Fruit fly (Drosophila melanogaster) whole organism, embryonic: ENCODE results near the gene CG34026.

Experiments
- CG10209 ChIP-seq: fragments of 200-800 bp; sonication (Bioruptor generic); optimal IDR thresholded peaks from 3 replicates; lab custom pipeline; 2017; ENCODE audit warnings: missing biosample characterization, mild to moderate bottlenecking, missing genetic modification characterization, missing genetic modification reagents
- CG10543 ChIP-seq: fragments of 200-800 bp; sonication (Bioruptor generic); optimal IDR thresholded peaks from 3 replicates; lab custom pipeline; 2017; ENCODE audit warnings: missing biosample characterization, mild to moderate bottlenecking, missing genetic modification characterization, moderate library complexity
- CG11696 ChIP-seq: fragments of 200-800 bp; sonication (Bioruptor generic); IDR thresholded peaks from 2 replicates; pipeline ENCODE4 v1.3.6; 2022; ENCODE audit warnings: missing biosample characterization, missing genetic modification characterization
- CG12219 ChIP-seq: fragments of 200-800 bp; sonication (Bioruptor generic); optimal IDR thresholded peaks from 3 replicates; lab custom pipeline; 2018; ENCODE audit warnings: missing biosample characterization, mild to moderate bottlenecking, missing genetic modification characterization
- CG12299 ChIP-seq: fragments of 200-800 bp; sonication (Bioruptor generic); optimal IDR thresholded peaks from 2 replicates; lab custom pipeline; 2018; ENCODE audit warnings: missing biosample characterization, mild to moderate bottlenecking, missing genetic modification characterization
- CG13424 ChIP-seq: fragments of 200-800 bp; sonication (Bioruptor generic); optimal IDR thresholded peaks from 2 replicates; lab custom pipeline; 2019; ENCODE audit warnings: missing biosample characterization, mild to moderate bottlenecking, missing genetic modification characterization, moderate library complexity
- CG14014 ChIP-seq: fragments of 200-800 bp; sonication (Bioruptor generic); IDR thresholded peaks from 2 replicates; pipeline ENCODE4 v1.3.6; 2022; ENCODE audit warnings: missing biosample characterization, missing genetic modification characterization
- CG15601 ChIP-seq: fragments of 200-800 bp; sonication (Bioruptor generic); optimal IDR thresholded peaks from 3 replicates; lab custom pipeline; 2019; ENCODE audit warnings: missing biosample characterization, mild to moderate bottlenecking, missing genetic modification characterization, moderate library complexity
- CG17385 ChIP-seq: fragments of 200-800 bp; sonication (Bioruptor generic); optimal IDR thresholded peaks from 3 replicates; lab custom pipeline; 2018; ENCODE audit warnings: missing biosample characterization, mild to moderate bottlenecking, missing genetic modification characterization
- CG17802 ChIP-seq: fragments of 200-800 bp; sonication (Bioruptor generic); optimal IDR thresholded peaks from 2 replicates; lab custom pipeline; 2018; ENCODE audit warnings: missing biosample characterization, mild to moderate bottlenecking, missing genetic modification characterization, moderate library complexity
- CG1832 ChIP-seq: fragments of 200-800 bp; sonication (Bioruptor generic); optimal IDR thresholded peaks from 2 replicates; lab custom pipeline; 2017; ENCODE audit warnings: missing biosample characterization, mild to moderate bottlenecking, missing genetic modification characterization, inconsistent platforms
- CG18599 ChIP-seq: fragments of 200-800 bp; sonication (Bioruptor generic); optimal IDR thresholded peaks from 3 replicates; lab custom pipeline; 2017; ENCODE audit warnings: missing biosample characterization, missing genetic modification characterization, mild to moderate bottlenecking, moderate library complexity, missing genetic modification reagents
- CG2116 ChIP-seq: fragments of 200-800 bp; sonication (Bioruptor generic); optimal IDR thresholded peaks from 3 replicates; lab custom pipeline; 2018; ENCODE audit warnings: missing biosample characterization, mild to moderate bottlenecking, missing genetic modification characterization
- CG31365 ChIP-seq: fragments of 200-800 bp; sonication (Bioruptor generic); optimal IDR thresholded peaks from 2 replicates; lab custom pipeline; 2018; ENCODE audit warnings: missing biosample characterization, mild to moderate bottlenecking, missing genetic modification characterization
- CG33213 ChIP-seq: fragments of 200-800 bp; sonication (Bioruptor generic); optimal IDR thresholded peaks from 3 replicates; lab custom pipeline; 2016; ENCODE audit warnings: missing biosample characterization, missing genetic modification characterization
- CG34224 ChIP-seq: fragments of 200-800 bp; sonication (Bioruptor generic); IDR thresholded peaks from 3 replicates; pipeline ENCODE4 v1.3.6; 2022; ENCODE audit warnings: missing biosample characterization, missing genetic modification characterization; ENCODE audit not compliant: partially characterized antibody
- CG8924 ChIP-seq: fragments of 200-800 bp; optimal IDR thresholded peaks from 3 replicates; lab custom pipeline; 2019; ENCODE audit warnings: missing biosample characterization, mild to moderate bottlenecking, missing genetic modification characterization, moderate library complexity
- CkIIα-i1 ChIP-seq: fragments of 200-800 bp; sonication (Bioruptor generic); IDR thresholded peaks from 2 replicates; pipeline ENCODE4 v1.3.6; 2022; ENCODE audit warnings: missing biosample characterization, missing genetic modification characterization
- Deaf1 ChIP-seq: fragments of 200-800 bp; optimal IDR thresholded peaks from 3 replicates; lab custom pipeline; 2019; ENCODE audit warnings: missing biosample characterization, mild to moderate bottlenecking, missing genetic modification characterization, moderate library complexity
- Fer3 ChIP-seq: fragments of 200-800 bp; sonication (Bioruptor generic); optimal IDR thresholded peaks from 2 replicates; lab custom pipeline; 2018; ENCODE audit warnings: missing biosample characterization, mild to moderate bottlenecking, missing genetic modification characterization, moderate library complexity
- HLHmδ ChIP-seq: fragments of 200-800 bp; sonication (Bioruptor generic); optimal IDR thresholded peaks from 2 replicates; lab custom pipeline; 2018; ENCODE audit warnings: missing biosample characterization, mild to moderate bottlenecking, missing genetic modification characterization, moderate library complexity
- MESR4 ChIP-seq: fragments of 200-800 bp; sonication (Bioruptor generic); optimal IDR thresholded peaks from 2 replicates; lab custom pipeline; 2018; ENCODE audit warnings: missing biosample characterization, mild to moderate bottlenecking, missing genetic modification characterization, moderate library complexity
- Meics ChIP-seq: fragments of 200-800 bp; sonication (Bioruptor generic); optimal IDR thresholded peaks from 2 replicates; lab custom pipeline; 2017; ENCODE audit warnings: missing biosample characterization, mild to moderate bottlenecking, missing genetic modification characterization
- NC2α ChIP-seq: fragments of 200-800 bp; sonication (Bioruptor generic); optimal IDR thresholded peaks from 2 replicates; lab custom pipeline; 2016; ENCODE audit warnings: missing biosample characterization, missing genetic modification characterization
- NC2β ChIP-seq: fragments of 200-800 bp; sonication (Bioruptor generic); optimal IDR thresholded peaks from 2 replicates; lab custom pipeline; 2016; ENCODE audit warnings: missing biosample characterization, missing genetic modification characterization
- Scr ChIP-seq: fragments of 200-800 bp; sonication (Bioruptor generic); IDR thresholded peaks from 2 replicates; pipeline ENCODE4 v1.3.6; 2022; ENCODE audit warnings: missing biosample characterization, missing genetic modification characterization; ENCODE audit not compliant: partially characterized antibody
- Trl ChIP-seq, 3 experiments: fragments of >200 bp in 2 of 3; fragments of 200-800 bp in 1 of 3; sonication (Bioruptor generic) in 1 of 3; optimal IDR thresholded peaks; 2 replicates in 1 of 3; 3 replicates in 2 of 3; lab custom pipeline; 2016 to 2017; ENCODE audit warnings: missing biosample characterization in 1 of 3, missing genetic modification characterization in 1 of 3
- Xrp1 ChIP-seq: fragments of 200-800 bp; sonication (Bioruptor generic); IDR thresholded peaks from 2 replicates; pipeline ENCODE4 v1.3.6; 2022; ENCODE audit warnings: missing biosample characterization, missing genetic modification characterization
- bsh ChIP-seq, 2 experiments: fragments of 200-800 bp; sonication (Bioruptor generic); optimal IDR thresholded peaks; 2 replicates each; lab custom pipeline; 2017 to 2018; ENCODE audit warnings: mild to moderate bottlenecking in 2 of 2, missing biosample characterization in 2 of 2, missing genetic modification characterization in 2 of 2, moderate library complexity in 1 of 2
- corto ChIP-seq: fragments of 200-800 bp; sonication (Bioruptor generic); optimal IDR thresholded peaks from 2 replicates; lab custom pipeline; 2016; ENCODE audit warnings: missing biosample characterization, mild to moderate bottlenecking, missing genetic modification characterization, moderate library complexity
- crol ChIP-seq: fragments of 200-800 bp; sonication (Bioruptor generic); IDR thresholded peaks from 2 replicates; pipeline ENCODE4 v1.3.6; 2022; ENCODE audit warnings: missing biosample characterization, missing genetic modification characterization
- crp ChIP-seq, 2 experiments: fragments of 200-800 bp; sonication (Bioruptor generic); optimal IDR thresholded peaks; 2 replicates in 1 of 2; 3 replicates in 1 of 2; lab custom pipeline; 2017; ENCODE audit warnings: missing biosample characterization in 2 of 2, missing genetic modification characterization in 2 of 2, mild to moderate bottlenecking in 1 of 2, moderate library complexity in 1 of 2
- da ChIP-seq: fragments of 200-800 bp; sonication (Bioruptor generic); optimal IDR thresholded peaks from 2 replicates; lab custom pipeline; 2016; ENCODE audit warnings: missing biosample characterization, missing genetic modification characterization
- fd96Cb ChIP-seq: fragments of 200-800 bp; sonication (Bioruptor generic); optimal IDR thresholded peaks from 2 replicates; lab custom pipeline; 2018; ENCODE audit warnings: missing biosample characterization, mild to moderate bottlenecking, missing genetic modification characterization, moderate library complexity
- gsb ChIP-seq: fragments of 200-800 bp; sonication (Bioruptor generic); IDR thresholded peaks from 2 replicates; pipeline ENCODE4 v1.3.6; 2022; ENCODE audit warnings: missing biosample characterization, missing genetic modification characterization
- hbn ChIP-seq: fragments of 200-800 bp; sonication (Bioruptor generic); IDR thresholded peaks from 2 replicates; pipeline ENCODE4 v1.3.6; 2022; ENCODE audit warnings: missing biosample characterization, missing genetic modification characterization; ENCODE audit not compliant: partially characterized antibody
- klu ChIP-seq: fragments of 200-800 bp; sonication (Bioruptor generic); IDR thresholded peaks from 2 replicates; pipeline ENCODE4 v1.3.6; 2022; ENCODE audit warnings: missing biosample characterization, missing genetic modification characterization
- lov ChIP-seq, 2 experiments: fragments of 200-800 bp in 1 of 2; fragments of >200 bp in 1 of 2; sonication (Bioruptor generic) in 1 of 2; IDR thresholded peaks in 1 of 2; optimal IDR thresholded peaks in 1 of 2; 2 replicates in 1 of 2; 3 replicates in 1 of 2; pipeline versions ENCODE4 v1.3.6 to Lab custom; 2017 to 2022; ENCODE audit warnings: missing biosample characterization in 1 of 2, missing genetic modification characterization in 1 of 2
- maf-S ChIP-seq: fragments of 200-800 bp; sonication (Bioruptor generic); optimal IDR thresholded peaks from 2 replicates; lab custom pipeline; 2016; ENCODE audit warnings: missing biosample characterization, missing genetic modification characterization
- pan ChIP-seq, 4 experiments: fragments of >200 bp in 3 of 4; fragments of 200-800 bp in 1 of 4; sonication (Bioruptor generic) in 1 of 4; optimal IDR thresholded peaks in 3 of 4; IDR thresholded peaks in 1 of 4; 2 replicates each; pipeline versions ENCODE4 v1.3.6 to Lab custom; 2017 to 2022; ENCODE audit warnings: missing biosample characterization in 2 of 4, missing genetic modification characterization in 2 of 4, mixed read lengths in 1 of 4
- pb ChIP-seq: fragments of 200-800 bp; sonication (Bioruptor generic); optimal IDR thresholded peaks from 3 replicates; lab custom pipeline; 2016; ENCODE audit warnings: missing biosample characterization, missing genetic modification characterization
- peb ChIP-seq: fragments of 200-800 bp; sonication (Bioruptor generic); IDR thresholded peaks from 2 replicates; pipeline ENCODE4 v1.3.6; 2022; ENCODE audit warnings: missing biosample characterization, missing genetic modification characterization
- pros ChIP-seq: fragments of 200-800 bp; sonication (Bioruptor generic); optimal IDR thresholded peaks from 3 replicates; lab custom pipeline; 2019; ENCODE audit warnings: missing biosample characterization, mild to moderate bottlenecking, missing genetic modification characterization, moderate library complexity
- ranshi ChIP-seq: fragments of 200-800 bp; sonication (Bioruptor generic); IDR thresholded peaks from 2 replicates; pipeline ENCODE4 v1.3.6; 2022; ENCODE audit warnings: missing biosample characterization, missing genetic modification characterization
- seq ChIP-seq: fragments of 200-800 bp; sonication (Bioruptor generic); IDR thresholded peaks from 2 replicates; pipeline ENCODE4 v1.3.6; 2022; ENCODE audit warnings: missing biosample characterization, missing genetic modification characterization
- unc-4 ChIP-seq: fragments of 200-800 bp; sonication (Bioruptor generic); IDR thresholded peaks from 2 replicates; pipeline ENCODE4 v1.3.6; 2022; ENCODE audit warnings: missing biosample characterization, missing genetic modification characterization; ENCODE audit not compliant: partially characterized antibody
- zen ChIP-seq: fragments of 200-800 bp; sonication (Bioruptor generic); optimal IDR thresholded peaks from 3 replicates; lab custom pipeline; 2018; ENCODE audit warnings: missing biosample characterization, mild to moderate bottlenecking, missing genetic modification characterization, moderate library complexity
- zfh2 ChIP-seq: fragments of 200-800 bp; sonication (Bioruptor generic); optimal IDR thresholded peaks from 2 replicates; lab custom pipeline; 2016; ENCODE audit warnings: missing biosample characterization, missing genetic modification characterization

Gene CG34026

dm6 chrX:9497123-9497522, 36.5 kb upstream of the CG34026 start (continued):
- TF ChIP-seq CG15601 (tag; lab: Kevin White, UChicago) = no peak
- TF ChIP-seq Trl (optimal IDR thresholded peaks at IDR 0.05; lab: Kevin White, UChicago) = peak; percentile 42 to 65
- no peak for TF ChIP-seq Trl (GFP tag; optimal IDR thresholded peaks at IDR 0.05; lab: Kevin White, UChicago)
- TF ChIP-seq Meics (GFP tag; lab: Kevin White, UChicago) = no peak
- no peak for TF ChIP-seq CG17802
- TF ChIP-seq pb (GFP tag; lab: Kevin White, UChicago) = no peak
- no peak for TF ChIP-seq gsb (GFP tag; lab: Robert Waterston, UW)
- TF ChIP-seq CkIIα-i1 = no peak
- no peak for TF ChIP-seq pan (optimal IDR thresholded peaks at IDR 0.05; lab: Kevin White, UChicago)
- no peak for TF ChIP-seq pan (GFP tag; optimal IDR thresholded peaks at IDR 0.05 in 1 of 2, IDR thresholded peaks at IDR 0.05 in 1 of 2)
- TF ChIP-seq Deaf1 (tag; lab: Kevin White, UChicago) = no peak
- no peak for TF ChIP-seq MESR4 (GFP tag; lab: Kevin White, UChicago)
- no peak for TF ChIP-seq fd96Cb (tag; lab: Kevin White, UChicago)
- TF ChIP-seq seq (GFP tag; lab: Robert Waterston, UW) = no peak
- TF ChIP-seq Xrp1 (GFP tag; lab: Robert Waterston, UW) = no peak
- TF ChIP-seq zen (tag; lab: Kevin White, UChicago) = peak; percentile 84
- 0 out of 3 replicates have a peak, but pooled peaks have one; percentile 16 for TF ChIP-seq CG34224 (GFP tag; lab: Robert Waterston, UW)
- TF ChIP-seq crp (GFP tag; optimal IDR thresholded peaks at IDR 0.05; lab: Kevin White, UChicago) = no peak
- TF ChIP-seq crol (GFP tag; lab: Robert Waterston, UW) = peak; percentile 39; the same call in 1 of the 2 replicates
- TF ChIP-seq CG10543 = no peak
- no peak for TF ChIP-seq corto (GFP tag; lab: Kevin White, UChicago)
- no peak for TF ChIP-seq CG10209
- TF ChIP-seq CG1832 (GFP tag; lab: Kevin White, UChicago) = peak; percentile 89
- no peak for TF ChIP-seq CG11696 (GFP tag; lab: Robert Waterston, UW)
- no peak for TF ChIP-seq CG13424 (tag; lab: Kevin White, UChicago)
- TF ChIP-seq CG12299 = no peak
- TF ChIP-seq CG31365 (tag; lab: Kevin White, UChicago) = no peak
- peak; percentile 17 for TF ChIP-seq CG8924
- no peak for TF ChIP-seq CG14014
- TF ChIP-seq da = no peak
- TF ChIP-seq unc-4 (GFP tag; lab: Robert Waterston, UW) = no peak
- no peak for TF ChIP-seq lov (optimal IDR thresholded peaks at IDR 0.05; lab: Kevin White, UChicago)
- no peak for TF ChIP-seq lov (GFP tag; IDR thresholded peaks at IDR 0.05; lab: Robert Waterston, UW)
- TF ChIP-seq HLHmδ (GFP tag; lab: Kevin White, UChicago) = no peak
- peak; percentile 91 for TF ChIP-seq CG17385 (GFP tag; lab: Kevin White, UChicago)
- TF ChIP-seq hbn (GFP tag; lab: Robert Waterston, UW) = 0 out of 2 replicates have a peak, but pooled peaks have one; percentile 14
- TF ChIP-seq Fer3 (tag; lab: Kevin White, UChicago) = no peak
- no peak for TF ChIP-seq CG12219
- no peak for TF ChIP-seq klu (GFP tag; lab: Robert Waterston, UW)
- no peak for TF ChIP-seq ranshi
- no peak for TF ChIP-seq CG33213 (GFP tag; lab: Kevin White, UChicago)
- TF ChIP-seq zfh2 = no peak
- no peak for TF ChIP-seq NC2β (GFP tag; lab: Kevin White, UChicago)
- TF ChIP-seq CG18599 (GFP tag; lab: Kevin White, UChicago) = no peak
- no peak for TF ChIP-seq bsh (GFP tag; optimal IDR thresholded peaks at IDR 0.05; lab: Kevin White, UChicago)
- TF ChIP-seq CG2116 (GFP tag; lab: Kevin White, UChicago) = no peak
- no peak for TF ChIP-seq maf-S (GFP tag; lab: Kevin White, UChicago)
- TF ChIP-seq Scr (GFP tag; lab: Robert Waterston, UW) = peak; percentile 36
- peak; percentile 72 for TF ChIP-seq pros
- TF ChIP-seq NC2α (GFP tag; lab: Kevin White, UChicago) = no peak
- TF ChIP-seq peb (GFP tag; lab: Robert Waterston, UW) = no peak
